Fruit fly (Drosophila melanogaster) whole organism, embryonic: Measurements from ENCODE around the gene Duox.

Experiments
- Antp ChIP-seq: fragments of 200-800 bp; sonication (Bioruptor generic); optimal IDR thresholded peaks from 3 replicates; lab custom pipeline; 2016; ENCODE audit warnings: missing biosample characterization, missing genetic modification characterization
- CG1024 ChIP-seq: fragments of 200-800 bp; sonication (Bioruptor generic); IDR thresholded peaks from 2 replicates; pipeline ENCODE4 v1.3.6; 2022; ENCODE audit warnings: missing biosample characterization, missing genetic modification characterization
- CG12219 ChIP-seq: fragments of 200-800 bp; sonication (Bioruptor generic); optimal IDR thresholded peaks from 3 replicates; lab custom pipeline; 2018; ENCODE audit warnings: missing biosample characterization, mild to moderate bottlenecking, missing genetic modification characterization
- CG12299 ChIP-seq: fragments of 200-800 bp; sonication (Bioruptor generic); optimal IDR thresholded peaks from 2 replicates; lab custom pipeline; 2018; ENCODE audit warnings: missing biosample characterization, mild to moderate bottlenecking, missing genetic modification characterization
- CG12659 ChIP-seq: fragments of 200-800 bp; sonication (Bioruptor generic); optimal IDR thresholded peaks from 3 replicates; lab custom pipeline; 2017; ENCODE audit warnings: mild to moderate bottlenecking, missing biosample characterization, missing genetic modification reagents, missing genetic modification characterization
- CG14050 ChIP-seq: fragments of 200-800 bp; sonication (Bioruptor generic); IDR thresholded peaks from 3 replicates; pipeline ENCODE4 v1.3.6; 2022; ENCODE audit warnings: missing biosample characterization, missing genetic modification characterization
- CG14860 ChIP-seq: fragments of 200-800 bp; sonication (Bioruptor generic); IDR thresholded peaks from 3 replicates; pipeline ENCODE4 v1.3.6; 2022; ENCODE audit warnings: missing biosample characterization, missing genetic modification characterization; ENCODE audit not compliant: partially characterized antibody
- CG17186 ChIP-seq: fragments of 200-800 bp; sonication (Bioruptor generic); optimal IDR thresholded peaks from 3 replicates; lab custom pipeline; 2017; ENCODE audit warnings: missing biosample characterization, missing genetic modification reagents, missing genetic modification characterization
- CG17568 ChIP-seq: fragments of 200-800 bp; sonication (Bioruptor generic); optimal IDR thresholded peaks from 2 replicates; lab custom pipeline; 2018; ENCODE audit warnings: missing biosample characterization, mild to moderate bottlenecking, missing genetic modification characterization, moderate library complexity
- CG1792 ChIP-seq: fragments of 200-800 bp; sonication (Bioruptor generic); optimal IDR thresholded peaks from 2 replicates; lab custom pipeline; 2016; ENCODE audit warnings: missing biosample characterization, missing genetic modification characterization
- CG1832 ChIP-seq: fragments of 200-800 bp; sonication (Bioruptor generic); optimal IDR thresholded peaks from 2 replicates; lab custom pipeline; 2017; ENCODE audit warnings: missing biosample characterization, mild to moderate bottlenecking, missing genetic modification characterization, inconsistent platforms
- CG2116 ChIP-seq: fragments of 200-800 bp; sonication (Bioruptor generic); optimal IDR thresholded peaks from 3 replicates; lab custom pipeline; 2018; ENCODE audit warnings: missing biosample characterization, mild to moderate bottlenecking, missing genetic modification characterization
- CG2889 ChIP-seq: fragments of 200-800 bp; sonication (Bioruptor generic); IDR thresholded peaks from 3 replicates; pipeline ENCODE4 v1.3.6; 2022; ENCODE audit warnings: missing biosample characterization, missing genetic modification characterization
- CG3065 ChIP-seq: fragments of 200-800 bp; sonication (Bioruptor generic); optimal IDR thresholded peaks from 2 replicates; lab custom pipeline; 2016; ENCODE audit warnings: missing biosample characterization, missing genetic modification characterization
- CG34376 ChIP-seq: fragments of 200-800 bp; sonication (Bioruptor generic); optimal IDR thresholded peaks from 2 replicates; lab custom pipeline; 2018; ENCODE audit warnings: missing biosample characterization, mild to moderate bottlenecking, missing genetic modification characterization
- CG4404 ChIP-seq: fragments of 200-800 bp; sonication (Bioruptor generic); IDR thresholded peaks from 2 replicates; pipeline ENCODE4 v1.3.6; 2022; ENCODE audit warnings: missing biosample characterization, missing genetic modification characterization
- CG6654 ChIP-seq: fragments of 200-800 bp; sonication (Bioruptor generic); optimal IDR thresholded peaks from 2 replicates; lab custom pipeline; 2017; ENCODE audit warnings: missing biosample characterization, mild to moderate bottlenecking, missing genetic modification characterization
- CG6689 ChIP-seq: fragments of 200-800 bp; sonication (Bioruptor generic); IDR thresholded peaks from 2 replicates; pipeline ENCODE4 v1.3.6; 2022; ENCODE audit warnings: missing biosample characterization, missing genetic modification characterization
- CG9817 ChIP-seq: fragments of 200-800 bp; sonication (Bioruptor generic); optimal IDR thresholded peaks from 2 replicates; lab custom pipeline; 2018; ENCODE audit warnings: missing biosample characterization, mild to moderate bottlenecking, missing genetic modification characterization, moderate library complexity
- CTCF ChIP-seq: fragments of 200-800 bp; sonication (Bioruptor generic); optimal IDR thresholded peaks from 2 replicates; lab custom pipeline; 2017; ENCODE audit warnings: missing biosample characterization, mild to moderate bottlenecking, missing genetic modification characterization, moderate library complexity
- Dp ChIP-seq: fragments of 200-800 bp; sonication (Bioruptor generic); optimal IDR thresholded peaks from 2 replicates; lab custom pipeline; 2018; ENCODE audit warnings: missing biosample characterization, mild to moderate bottlenecking, missing genetic modification characterization, moderate library complexity
- Eip74EF ChIP-seq, 2 experiments: fragments of 200-800 bp in 1 of 2; fragments of >200 bp in 1 of 2; sonication (Bioruptor generic) in 1 of 2; optimal IDR thresholded peaks; 2 replicates each; lab custom pipeline; 2017 to 2019; ENCODE audit warnings: missing biosample characterization in 2 of 2, missing genetic modification characterization in 2 of 2, mild to moderate bottlenecking in 1 of 2, moderate library complexity in 1 of 2
- HLH54F ChIP-seq: fragments of 200-800 bp; sonication (Bioruptor generic); optimal IDR thresholded peaks from 3 replicates; lab custom pipeline; 2016; ENCODE audit warnings: missing biosample characterization, missing genetic modification characterization
- Hmr ChIP-seq: fragments of 200-800 bp; sonication (Bioruptor generic); optimal IDR thresholded peaks from 3 replicates; lab custom pipeline; 2017; ENCODE audit warnings: mild to moderate bottlenecking, missing biosample characterization, missing genetic modification reagents, missing genetic modification characterization
- NC2β ChIP-seq: fragments of 200-800 bp; sonication (Bioruptor generic); optimal IDR thresholded peaks from 2 replicates; lab custom pipeline; 2016; ENCODE audit warnings: missing biosample characterization, missing genetic modification characterization
- Oli ChIP-seq: fragments of 200-800 bp; sonication (Bioruptor generic); optimal IDR thresholded peaks from 2 replicates; lab custom pipeline; 2018; ENCODE audit warnings: missing biosample characterization, mild to moderate bottlenecking, missing genetic modification characterization, moderate library complexity
- Poxn ChIP-seq: fragments of 200-800 bp; sonication (Bioruptor generic); IDR thresholded peaks from 2 replicates; pipeline ENCODE4 v1.3.6; 2022; ENCODE audit warnings: missing biosample characterization, missing genetic modification characterization
- Ptx1 ChIP-seq: fragments of 200-800 bp; sonication (Bioruptor generic); IDR thresholded peaks from 2 replicates; pipeline ENCODE4 v1.3.6; 2022; ENCODE audit warnings: missing biosample characterization, missing genetic modification characterization
- Vsx1 ChIP-seq: fragments of 200-800 bp; sonication (Bioruptor generic); optimal IDR thresholded peaks from 2 replicates; lab custom pipeline; 2017; ENCODE audit warnings: missing biosample characterization, mild to moderate bottlenecking, missing genetic modification characterization, missing genetic modification reagents
- al ChIP-seq: fragments of 200-800 bp; sonication (Bioruptor generic); IDR thresholded peaks from 2 replicates; pipeline ENCODE4 v1.3.6; 2022; ENCODE audit warnings: missing biosample characterization, missing genetic modification characterization
- bigmax ChIP-seq: fragments of 200-800 bp; sonication (Bioruptor generic); optimal IDR thresholded peaks from 2 replicates; lab custom pipeline; 2018; ENCODE audit warnings: missing biosample characterization, mild to moderate bottlenecking, missing genetic modification characterization
- cato ChIP-seq: fragments of 200-800 bp; sonication (Bioruptor generic); optimal IDR thresholded peaks from 2 replicates; lab custom pipeline; 2016; ENCODE audit warnings: missing biosample characterization, missing genetic modification characterization, borderline replicate concordance
- ci ChIP-seq: fragments of 200-800 bp; sonication (Bioruptor generic); IDR thresholded peaks from 3 replicates; pipeline ENCODE4 v1.3.6; 2022; ENCODE audit warnings: missing biosample characterization, missing genetic modification characterization
- crp ChIP-seq, 2 experiments: fragments of 200-800 bp; sonication (Bioruptor generic); optimal IDR thresholded peaks; 2 replicates in 1 of 2; 3 replicates in 1 of 2; lab custom pipeline; 2017; ENCODE audit warnings: missing biosample characterization in 2 of 2, missing genetic modification characterization in 2 of 2, mild to moderate bottlenecking in 1 of 2, moderate library complexity in 1 of 2
- dmrt99B ChIP-seq: fragments of 200-800 bp; sonication (Bioruptor generic); optimal IDR thresholded peaks from 2 replicates; lab custom pipeline; 2018; ENCODE audit warnings: missing biosample characterization, mild to moderate bottlenecking, missing genetic modification characterization, moderate library complexity
- gsb-n ChIP-seq: fragments of 200-800 bp; sonication (Bioruptor generic); optimal IDR thresholded peaks from 3 replicates; lab custom pipeline; 2018; ENCODE audit warnings: missing biosample characterization, mild to moderate bottlenecking, missing genetic modification characterization
- hkb ChIP-seq, 2 experiments: fragments of 200-800 bp in 1 of 2; fragments of >200 bp in 1 of 2; sonication (Bioruptor generic) in 1 of 2; IDR thresholded peaks in 1 of 2; optimal IDR thresholded peaks in 1 of 2; 2 replicates each; pipeline versions ENCODE4 v1.3.6 to Lab custom; 2017 to 2022; ENCODE audit warnings: missing biosample characterization in 1 of 2, missing genetic modification characterization in 1 of 2
- insv ChIP-seq, 2 experiments: fragments of 200-800 bp; sonication (Bioruptor generic); optimal IDR thresholded peaks; 3 replicates each; lab custom pipeline; 2016 to 2018; ENCODE audit warnings: missing biosample characterization in 2 of 2, missing genetic modification characterization in 2 of 2
- mld ChIP-seq: fragments of 200-800 bp; sonication (Bioruptor generic); IDR thresholded peaks from 3 replicates; pipeline ENCODE4 v1.3.6; 2022; ENCODE audit warnings: missing biosample characterization, missing genetic modification characterization; ENCODE audit not compliant: partially characterized antibody
- nerfin-2 ChIP-seq: fragments of 200-800 bp; sonication (Bioruptor generic); IDR thresholded peaks from 2 replicates; pipeline ENCODE4 v1.3.6; 2022; ENCODE audit warnings: missing biosample characterization, missing genetic modification characterization; ENCODE audit not compliant: partially characterized antibody
- nom ChIP-seq: fragments of 200-800 bp; sonication (Bioruptor generic); optimal IDR thresholded peaks from 2 replicates; lab custom pipeline; 2017; ENCODE audit warnings: missing biosample characterization, missing genetic modification characterization, mild to moderate bottlenecking, moderate library complexity, missing genetic modification reagents
- odd ChIP-seq: fragments of 200-800 bp; sonication (Bioruptor generic); optimal IDR thresholded peaks from 2 replicates; lab custom pipeline; 2017; ENCODE audit warnings: missing biosample characterization, mild to moderate bottlenecking, missing genetic modification characterization
- peb ChIP-seq: fragments of 200-800 bp; sonication (Bioruptor generic); IDR thresholded peaks from 2 replicates; pipeline ENCODE4 v1.3.6; 2022; ENCODE audit warnings: missing biosample characterization, missing genetic modification characterization
- pfk ChIP-seq: fragments of 200-800 bp; sonication (Bioruptor generic); optimal IDR thresholded peaks from 2 replicates; lab custom pipeline; 2018; ENCODE audit warnings: missing biosample characterization, mild to moderate bottlenecking, missing genetic modification characterization, moderate library complexity
- phol ChIP-seq: fragments of 200-800 bp; sonication (Bioruptor generic); optimal IDR thresholded peaks from 3 replicates; lab custom pipeline; 2018; ENCODE audit warnings: missing biosample characterization, mild to moderate bottlenecking, missing genetic modification characterization, moderate library complexity
- pita ChIP-seq: fragments of 200-800 bp; sonication (Bioruptor generic); optimal IDR thresholded peaks from 2 replicates; lab custom pipeline; 2017; ENCODE audit warnings: missing biosample characterization, mild to moderate bottlenecking, missing genetic modification characterization
- scrt ChIP-seq: fragments of 200-800 bp; sonication (Bioruptor generic); optimal IDR thresholded peaks from 2 replicates; lab custom pipeline; 2018; ENCODE audit warnings: missing biosample characterization, mild to moderate bottlenecking, missing genetic modification characterization, moderate library complexity
- sna ChIP-seq: fragments of 200-800 bp; sonication (Bioruptor generic); IDR thresholded peaks from 2 replicates; pipeline ENCODE4 v1.3.6; 2022; ENCODE audit warnings: missing biosample characterization, missing genetic modification characterization; ENCODE audit not compliant: partially characterized antibody
- tgo ChIP-seq: fragments of 200-800 bp; sonication (Bioruptor generic); IDR thresholded peaks from 3 replicates; pipeline ENCODE4 v1.3.6; 2022; ENCODE audit warnings: missing biosample characterization, missing genetic modification characterization

Gene Duox

DNA sequence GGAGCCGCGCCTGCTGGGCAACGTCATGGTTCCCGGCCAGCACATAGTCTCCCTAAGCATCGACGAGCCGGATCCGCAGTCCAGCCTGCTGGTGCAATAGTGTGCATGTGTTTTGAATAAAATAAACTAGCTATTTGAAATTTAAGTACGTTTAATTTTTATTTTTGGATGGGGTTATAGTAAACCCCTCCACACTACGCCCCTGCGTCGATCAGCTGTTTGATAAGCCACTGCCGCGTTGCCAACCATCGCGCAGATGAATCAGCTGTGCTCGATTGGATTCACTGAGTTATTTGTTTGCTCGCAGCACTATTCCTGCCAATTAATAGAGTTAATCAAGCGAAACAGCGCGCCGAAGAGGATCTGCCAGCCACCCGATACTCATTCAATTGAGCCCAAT lies 48.8 kb upstream of the Duox start, which contains the start of gene RabGGTb (continued):
- TF ChIP-seq CG34376 (GFP tag; lab: Kevin White, UChicago), result peak; percentile 46
- TF ChIP-seq CG17568 (GFP tag; lab: Kevin White, UChicago), result no peak
- no peak for TF ChIP-seq hkb (optimal IDR thresholded peaks at IDR 0.05; lab: Kevin White, UChicago)
- TF ChIP-seq hkb (GFP tag; IDR thresholded peaks at IDR 0.05; lab: Robert Waterston, UW), result peak; percentile 68
- TF ChIP-seq Eip74EF (GFP tag; optimal IDR thresholded peaks at IDR 0.05; lab: Kevin White, UChicago), result no peak
- TF ChIP-seq CG12299 (tag; lab: Kevin White, UChicago), result peak; percentile 40
- TF ChIP-seq dmrt99B (tag; lab: Kevin White, UChicago), result peak; percentile 48
- TF ChIP-seq CG12659, result peak; percentile 46
- TF ChIP-seq CG4404 (GFP tag; lab: Robert Waterston, UW), result peak; percentile 59; the same call in 1 of the 2 replicates
- peak; percentile 79 for TF ChIP-seq Ptx1 (GFP tag; lab: Robert Waterston, UW)
- TF ChIP-seq CG9817 (tag; lab: Kevin White, UChicago), result peak; percentile 27
- peak; percentile 36 for TF ChIP-seq Oli (tag; lab: Kevin White, UChicago)
- TF ChIP-seq crp (GFP tag; optimal IDR thresholded peaks at IDR 0.05; lab: Kevin White, UChicago), result peak; percentile 99 to 100
- TF ChIP-seq pfk, result no peak
- peak; percentile 30; the same call in 1 of the 2 replicates for TF ChIP-seq sna (GFP tag; lab: Robert Waterston, UW)
- TF ChIP-seq Vsx1 (GFP tag; lab: Kevin White, UChicago), result peak; percentile 51
- no peak for TF ChIP-seq nerfin-2 (GFP tag; lab: Robert Waterston, UW)
- TF ChIP-seq Antp, result peak; percentile 64
- peak; percentile 26 for TF ChIP-seq nom (GFP tag; lab: Kevin White, UChicago)
- peak; percentile 67 for TF ChIP-seq HLH54F (GFP tag; lab: Kevin White, UChicago)
- TF ChIP-seq CG14050 (GFP tag; lab: Robert Waterston, UW), result peak; percentile 48; the same call in 2 of the 3 replicates
- no peak for TF ChIP-seq mld (GFP tag; lab: Robert Waterston, UW)
- no peak for TF ChIP-seq CTCF (GFP tag; lab: Kevin White, UChicago)
- no peak for TF ChIP-seq CG1832 (GFP tag; lab: Kevin White, UChicago)
- peak; percentile 48 for TF ChIP-seq CG1792 (GFP tag; lab: Kevin White, UChicago)
- TF ChIP-seq CG17186 (GFP tag; lab: Kevin White, UChicago), result peak; percentile 39
- TF ChIP-seq insv (GFP tag; optimal IDR thresholded peaks at IDR 0.05; lab: Kevin White, UChicago), result no peak
- peak; percentile 47; the same call in 1 of the 2 replicates for TF ChIP-seq CG1024
- TF ChIP-seq CG12219, result peak; percentile 41
- TF ChIP-seq Dp (GFP tag; lab: Kevin White, UChicago), result no peak
- TF ChIP-seq CG2889, result peak; percentile 42; the same call in 1 of the 3 replicates
- no peak for TF ChIP-seq CG6654 (GFP tag; lab: Kevin White, UChicago)
- TF ChIP-seq NC2β (GFP tag; lab: Kevin White, UChicago), result no peak
- TF ChIP-seq phol (tag; lab: Kevin White, UChicago), result peak; percentile 24
- TF ChIP-seq ci, result peak; percentile 89
- peak; percentile 52 for TF ChIP-seq gsb-n (tag; lab: Kevin White, UChicago)
- TF ChIP-seq bigmax (GFP tag; lab: Kevin White, UChicago), result peak; percentile 69
- TF ChIP-seq cato, result no peak
- peak; percentile 45; the same call in 1 of the 2 replicates for TF ChIP-seq CG6689 (GFP tag; lab: Robert Waterston, UW)
- no peak for TF ChIP-seq CG14860 (GFP tag; lab: Robert Waterston, UW)
- TF ChIP-seq tgo, result peak; percentile 75
- TF ChIP-seq CG3065, result no peak
- peak; percentile 50 for TF ChIP-seq Hmr (GFP tag; lab: Kevin White, UChicago)
- peak; percentile 37; the same call in 1 of the 2 replicates for TF ChIP-seq peb
- peak; percentile 25 for TF ChIP-seq CG2116 (GFP tag; lab: Kevin White, UChicago)
- peak; percentile 5 for TF ChIP-seq odd (GFP tag; lab: Kevin White, UChicago)
- 0 out of 2 replicates have a peak, but pooled peaks have one; percentile 13 for TF ChIP-seq Poxn (GFP tag; lab: Robert Waterston, UW)
- no peak for TF ChIP-seq pita
- TF ChIP-seq al (GFP tag; lab: Robert Waterston, UW), result peak; percentile 59
- peak; percentile 41 for TF ChIP-seq scrt
